Fruit fly (Drosophila melanogaster) whole organism, adult: ENCODE results near the gene Targ1.

ENCODE experiments used
- CG12768 ChIP-seq: fragments of 200-800 bp; sonication (Bioruptor generic); optimal IDR thresholded peaks from 2 replicates; lab custom pipeline; 2017; ENCODE audit warnings: missing biosample characterization, missing genetic modification characterization, mild to moderate bottlenecking, moderate library complexity, missing genetic modification reagents
- CG14711 ChIP-seq: fragments of 200-800 bp; sonication (Bioruptor generic); optimal IDR thresholded peaks from 2 replicates; lab custom pipeline; 2018; ENCODE audit warnings: missing biosample characterization, mild to moderate bottlenecking, missing genetic modification characterization, moderate library complexity
- CG7045 ChIP-seq: fragments of 200-800 bp; sonication (Bioruptor generic); optimal IDR thresholded peaks from 2 replicates; lab custom pipeline; 2017; ENCODE audit warnings: missing biosample characterization, mild to moderate bottlenecking, missing genetic modification characterization
- CG7101 ChIP-seq: fragments of 200-800 bp; sonication (Bioruptor generic); optimal IDR thresholded peaks from 2 replicates; lab custom pipeline; 2018; ENCODE audit warnings: missing biosample characterization, mild to moderate bottlenecking, missing genetic modification characterization, moderate library complexity
- bab1 ChIP-seq: fragments of 200-800 bp; sonication (Bioruptor generic); optimal IDR thresholded peaks from 3 replicates; lab custom pipeline; 2019; ENCODE audit warnings: missing biosample characterization, mild to moderate bottlenecking, missing genetic modification characterization, moderate library complexity

DNA sequence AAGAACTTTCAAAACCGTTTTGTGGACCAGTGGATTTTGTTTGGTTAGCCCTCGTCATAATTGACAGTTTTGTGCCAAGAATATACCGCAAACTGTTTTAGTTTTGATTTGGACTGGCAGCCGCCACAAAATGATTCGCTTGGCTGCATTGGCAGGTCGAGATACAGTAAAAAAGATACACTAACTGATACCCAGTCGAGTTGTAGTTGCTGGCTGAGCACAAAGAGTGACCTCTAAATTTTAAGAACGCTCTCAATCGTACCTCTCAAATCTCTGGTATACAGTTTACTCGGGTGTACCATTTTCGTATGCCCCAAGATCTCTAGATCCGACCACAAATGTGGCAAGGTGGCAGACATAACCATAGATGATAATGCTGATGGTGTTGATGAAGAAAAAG, 40.3 kb upstream of the Targ1 start:
- no peak for TF ChIP-seq bab1
- no peak for TF ChIP-seq CG7101 (tag; lab: Kevin White, UChicago)
- no peak for TF ChIP-seq CG14711
- no peak for TF ChIP-seq CG7045 (GFP tag; lab: Kevin White, UChicago)
- TF ChIP-seq CG12768 (GFP tag; lab: Kevin White, UChicago) = no peak
